Fruit fly (Drosophila melanogaster): Measurements from ENCODE around the gene CG9692.
A peak's percentile ranks its signal among the peaks of the same experiment; 100 is the strongest.

CG9692 gene

dm6 chr3L:16682371-16682770, 22.4 kb upstream of the CG9692 start:
- no peak for TF ChIP-seq brk (GFP tag; optimal IDR thresholded peaks at IDR 0.05)
- TF ChIP-seq sv (GFP tag; optimal IDR thresholded peaks at IDR 0.05) = no peak
- TF ChIP-seq psq (GFP tag; optimal IDR thresholded peaks at IDR 0.05) = no peak
- no peak for TF ChIP-seq pan (optimal IDR thresholded peaks at IDR 0.05)
- TF ChIP-seq Sp1 (GFP tag; optimal IDR thresholded peaks at IDR 0.05) = no peak
- no peak for TF ChIP-seq GATAd (GFP tag; optimal IDR thresholded peaks at IDR 0.05)
- TF ChIP-seq br (GFP tag; optimal IDR thresholded peaks at IDR 0.05) = no peak
- no peak for TF ChIP-seq lola (GFP tag; optimal IDR thresholded peaks at IDR 0.05)
- peak; percentile 63 for TF ChIP-seq CrebA (GFP tag; optimal IDR thresholded peaks at IDR 0.05; ENCODE audit: borderline replicate concordance)
- no peak for TF ChIP-seq Jra (GFP tag; optimal IDR thresholded peaks at IDR 0.05)
- TF ChIP-seq h (GFP tag; optimal IDR thresholded peaks at IDR 0.05) = peak; percentile 23
- no peak for TF ChIP-seq CG9705 (GFP tag; optimal IDR thresholded peaks at IDR 0.05)
- TF ChIP-seq rgr (GFP tag; optimal IDR thresholded peaks at IDR 0.05) = no peak
- no peak for TF ChIP-seq Hr83 (GFP tag; optimal IDR thresholded peaks at IDR 0.05; ENCODE audit: poor library complexity, severe bottlenecking)
- no peak for TF ChIP-seq Mio (GFP tag; optimal IDR thresholded peaks at IDR 0.05)
- TF ChIP-seq Abd-B (GFP tag; optimal IDR thresholded peaks at IDR 0.05) = no peak
- TF ChIP-seq Rel (GFP tag; optimal IDR thresholded peaks at IDR 0.05) = no peak
- TF ChIP-seq Rel (tag; optimal IDR thresholded peaks at IDR 0.05) = peak; percentile 94
- no peak for TF ChIP-seq N (GFP tag; optimal IDR thresholded peaks at IDR 0.05)

dm6 chr3L:16683007-16683406, 21.8 kb upstream of the CG9692 start:
- TF ChIP-seq lola (GFP tag; optimal IDR thresholded peaks at IDR 0.05) (no peak), foxo (GFP tag; optimal IDR thresholded peaks at IDR 0.05) (no peak), Mio (GFP tag; optimal IDR thresholded peaks at IDR 0.05) (no peak), Hnf4 (GFP tag; optimal IDR thresholded peaks at IDR 0.05) (no peak), dsf (GFP tag; optimal IDR thresholded peaks at IDR 0.05; ENCODE audit: borderline replicate concordance) (no peak), sage (GFP tag; optimal IDR thresholded peaks at IDR 0.05) (no peak), br (GFP tag; optimal IDR thresholded peaks at IDR 0.05) (no peak), h (GFP tag; optimal IDR thresholded peaks at IDR 0.05) (no peak), Hr78 (GFP tag; optimal IDR thresholded peaks at IDR 0.05) (no peak), dmrt93B (GFP tag; optimal IDR thresholded peaks at IDR 0.05) (no peak), psq (GFP tag; optimal IDR thresholded peaks at IDR 0.05) (no peak), N (GFP tag; optimal IDR thresholded peaks at IDR 0.05) (no peak), Rel (GFP tag; optimal IDR thresholded peaks at IDR 0.05) (no peak), Rel (tag; optimal IDR thresholded peaks at IDR 0.05) (no peak), fru (GFP tag; optimal IDR thresholded peaks at IDR 0.05) (no peak), brk (GFP tag; optimal IDR thresholded peaks at IDR 0.05) (no peak), usp (GFP tag; optimal IDR thresholded peaks at IDR 0.05) (no peak)

- TF ChIP-seq sv (GFP tag; optimal IDR thresholded peaks at IDR 0.05) = no peak
- no peak for TF ChIP-seq psq (GFP tag; optimal IDR thresholded peaks at IDR 0.05)
- TF ChIP-seq usp (GFP tag; optimal IDR thresholded peaks at IDR 0.05) = no peak
- no peak for TF ChIP-seq Abd-B (GFP tag; optimal IDR thresholded peaks at IDR 0.05)
- no peak for TF ChIP-seq Hnf4 (GFP tag; optimal IDR thresholded peaks at IDR 0.05)
- no peak for TF ChIP-seq ey (GFP tag; optimal IDR thresholded peaks at IDR 0.05)
- TF ChIP-seq h (GFP tag; optimal IDR thresholded peaks at IDR 0.05) = no peak
- no peak for TF ChIP-seq Sp1 (GFP tag; optimal IDR thresholded peaks at IDR 0.05)
- TF ChIP-seq dmrt93B (GFP tag; optimal IDR thresholded peaks at IDR 0.05) = no peak
- TF ChIP-seq Dif (GFP tag; optimal IDR thresholded peaks at IDR 0.05; ENCODE audit: partially characterized antibody) = no peak
- no peak for TF ChIP-seq Hr78 (GFP tag; optimal IDR thresholded peaks at IDR 0.05)
- TF ChIP-seq brk (GFP tag; optimal IDR thresholded peaks at IDR 0.05) = no peak
- no peak for TF ChIP-seq Mio (GFP tag; optimal IDR thresholded peaks at IDR 0.05)
- no peak for TF ChIP-seq Rel (GFP tag; optimal IDR thresholded peaks at IDR 0.05)
- TF ChIP-seq Rel (tag; optimal IDR thresholded peaks at IDR 0.05) = no peak
These were observed 15.3 kb upstream of the CG9692 start for dm6 chr3L:16689491-16689890.

dm6 chr3L:16690055-16690454, 14.7 kb upstream of the CG9692 start:
- TF ChIP-seq Dfd (GFP tag; optimal IDR thresholded peaks at IDR 0.05) (peak; percentile 85), Myc (optimal IDR thresholded peaks at IDR 0.05) (no peak)

dm6 chr3L:16693844-16694243, 10.9 kb upstream of the CG9692 start:
- TF ChIP-seq fru (GFP tag; optimal IDR thresholded peaks at IDR 0.05) (no peak), rgr (GFP tag; optimal IDR thresholded peaks at IDR 0.05) (peak; percentile 14), h (GFP tag; optimal IDR thresholded peaks at IDR 0.05) (peak; percentile 7), jim (GFP tag; optimal IDR thresholded peaks at IDR 0.05) (no peak), psq (GFP tag; optimal IDR thresholded peaks at IDR 0.05) (no peak), Dfd (GFP tag; optimal IDR thresholded peaks at IDR 0.05) (no peak), brk (GFP tag; optimal IDR thresholded peaks at IDR 0.05) (no peak), Vsx2 (GFP tag; optimal IDR thresholded peaks at IDR 0.05; ENCODE audit: partially characterized antibody) (peak; percentile 57), N (GFP tag; optimal IDR thresholded peaks at IDR 0.05) (no peak), Rel (GFP tag; optimal IDR thresholded peaks at IDR 0.05) (no peak), Rel (tag; optimal IDR thresholded peaks at IDR 0.05) (peak; percentile 97), ey (GFP tag; optimal IDR thresholded peaks at IDR 0.05) (no peak), CG9705 (GFP tag; optimal IDR thresholded peaks at IDR 0.05) (no peak), Myc (optimal IDR thresholded peaks at IDR 0.05) (no peak), sage (GFP tag; optimal IDR thresholded peaks at IDR 0.05) (no peak), Abd-B (GFP tag; optimal IDR thresholded peaks at IDR 0.05) (no peak), Mio (GFP tag; optimal IDR thresholded peaks at IDR 0.05) (no peak), OdsH (GFP tag; optimal IDR thresholded peaks at IDR 0.05) (no peak), usp (GFP tag; optimal IDR thresholded peaks at IDR 0.05) (no peak), pan (optimal IDR thresholded peaks at IDR 0.05) (no peak), tai (GFP tag; optimal IDR thresholded peaks at IDR 0.05) (no peak)

Data from whole organism, wandering third instar larva.